Worm (Caenorhabditis elegans) whole organism, young adult: ENCODE data around the gene str-4.

Source experiments
- C06A6.2 ChIP-seq: fragments of 200-800 bp; sonication (Bioruptor generic); conservative IDR thresholded peaks from 2 replicates; pipeline ENCODE4 v1.3.6; 2022; ENCODE audit warnings: missing genetic modification characterization, missing compliant biosample characterization
- D2030.7 ChIP-seq: fragments of 200-800 bp; sonication (Bioruptor generic); IDR thresholded peaks from 2 replicates; pipeline ENCODE4 v1.3.6; 2022; ENCODE audit warnings: missing genetic modification reagents, missing genetic modification characterization, missing compliant biosample characterization
- F23B12.7 ChIP-seq: sonication (generic microtip); optimal IDR thresholded peaks from 2 replicates; lab custom pipeline; 2017; ENCODE audit warnings: missing genetic modification characterization, mild to moderate bottlenecking, missing compliant biosample characterization, antibody characterized with exemption, moderate library complexity; ENCODE audit not compliant: insufficient read depth
- F33H1.4 ChIP-seq: fragments of 200-800 bp; sonication (Bioruptor generic); IDR thresholded peaks from 2 replicates; pipeline ENCODE4 v1.3.6; 2022; ENCODE audit warnings: missing genetic modification reagents, missing genetic modification characterization, missing compliant biosample characterization
- F37B4.10 ChIP-seq: fragments of 200-800 bp; sonication (Bioruptor generic); IDR thresholded peaks from 2 replicates; pipeline ENCODE4 v1.3.6; 2022; ENCODE audit warnings: missing genetic modification characterization, missing compliant biosample characterization
- T07F8.4 ChIP-seq: sonication (generic microtip); optimal IDR thresholded peaks from 2 replicates; lab custom pipeline; 2016; ENCODE audit warnings: mild to moderate bottlenecking, missing genetic modification characterization, moderate library complexity, missing compliant biosample characterization
- Y53F4B.3 ChIP-seq: fragments of 200-800 bp; sonication (Bioruptor generic); IDR thresholded peaks from 2 replicates; pipeline ENCODE4 v1.3.6; 2022; ENCODE audit warnings: missing genetic modification reagents, missing genetic modification characterization, missing compliant biosample characterization
- Y53G8AR.9 ChIP-seq: fragments of 200-800 bp; sonication (Bioruptor generic); conservative IDR thresholded peaks from 2 replicates; pipeline ENCODE4 v1.3.6; 2022; ENCODE audit warnings: missing genetic modification reagents, missing genetic modification characterization, missing compliant biosample characterization
- Y56A3A.18 ChIP-seq: fragments of 200-800 bp; sonication (Bioruptor generic); IDR thresholded peaks from 2 replicates; pipeline ENCODE4 v1.3.6; 2022; ENCODE audit warnings: missing genetic modification reagents, missing genetic modification characterization, missing compliant biosample characterization
- Y95B8A.8 ChIP-seq: fragments of 200-800 bp; sonication (Bioruptor generic); IDR thresholded peaks from 2 replicates; pipeline ENCODE4 v1.3.6; 2022; ENCODE audit warnings: missing genetic modification reagents, missing genetic modification characterization, missing compliant biosample characterization
- ZK185.1 ChIP-seq: sonication (generic microtip); optimal IDR thresholded peaks from 2 replicates; lab custom pipeline; 2016; ENCODE audit warnings: mild to moderate bottlenecking, missing genetic modification characterization, missing compliant biosample characterization; ENCODE audit not compliant: poor library complexity, severe bottlenecking
- athp-1 ChIP-seq: sonication (generic microtip); optimal IDR thresholded peaks from 2 replicates; lab custom pipeline; 2017; ENCODE audit warnings: mild to moderate bottlenecking, missing genetic modification characterization, missing compliant biosample characterization
- attf-5 ChIP-seq: fragments of 200-800 bp; sonication (Bioruptor generic); optimal IDR thresholded peaks from 2 replicates; lab custom pipeline; 2018; ENCODE audit warnings: mild to moderate bottlenecking, missing genetic modification characterization, missing compliant biosample characterization
- bed-1 ChIP-seq: fragments of 200-800 bp; sonication (Bioruptor generic); IDR thresholded peaks from 2 replicates; pipeline ENCODE4 v1.3.6; 2022; ENCODE audit warnings: missing genetic modification reagents, missing genetic modification characterization, missing compliant biosample characterization
- cebp-1 ChIP-seq, 2 experiments: fragments of 200-800 bp in 1 of 2; sonication (Bioruptor generic) in 1 of 2; sonication (generic microtip) in 1 of 2; IDR thresholded peaks in 1 of 2; optimal IDR thresholded peaks in 1 of 2; 2 replicates each; pipeline versions ENCODE4 v1.3.6 to Lab custom; 2017 to 2022; ENCODE audit warnings: missing compliant biosample characterization in 2 of 2, missing genetic modification characterization in 2 of 2, mild to moderate bottlenecking in 1 of 2, missing genetic modification reagents in 1 of 2, moderate library complexity in 1 of 2
- ceh-100 ChIP-seq: fragments of 200-800 bp; sonication (Bioruptor generic); IDR thresholded peaks from 2 replicates; pipeline ENCODE4 v1.3.6; 2022; ENCODE audit warnings: missing genetic modification reagents, missing genetic modification characterization, missing compliant biosample characterization
- ceh-91 ChIP-seq: fragments of 200-800 bp; sonication (Bioruptor generic); IDR thresholded peaks from 2 replicates; pipeline ENCODE4 v1.3.6; 2022; ENCODE audit warnings: missing genetic modification reagents, missing genetic modification characterization, missing compliant biosample characterization
- egl-18 ChIP-seq: fragments of 200-800 bp; sonication (Bioruptor generic); IDR thresholded peaks from 2 replicates; pipeline ENCODE4 v1.3.6; 2022; ENCODE audit warnings: missing genetic modification reagents, missing genetic modification characterization, missing compliant biosample characterization
- egl-44 ChIP-seq: fragments of 200-800 bp; sonication (Bioruptor generic); IDR thresholded peaks from 2 replicates; pipeline ENCODE4 v1.3.6; 2022; ENCODE audit warnings: missing genetic modification reagents, missing genetic modification characterization, missing compliant biosample characterization
- hlh-12 ChIP-seq: sonication (generic microtip); optimal IDR thresholded peaks from 2 replicates; lab custom pipeline; 2016; ENCODE audit warnings: missing genetic modification characterization, missing compliant biosample characterization
- hlh-26 ChIP-seq: fragments of 200-800 bp; sonication (Bioruptor generic); conservative IDR thresholded peaks from 2 replicates; pipeline ENCODE4 v1.3.6; 2022; ENCODE audit warnings: missing genetic modification reagents, missing genetic modification characterization, missing compliant biosample characterization
- hsf-1 ChIP-seq: fragments of 200-800 bp; sonication (Bioruptor generic); IDR thresholded peaks from 2 replicates; pipeline ENCODE4 v1.3.6; 2022; ENCODE audit warnings: missing genetic modification reagents, missing genetic modification characterization, missing compliant biosample characterization
- let-526 ChIP-seq: fragments of 200-800 bp; sonication (Bioruptor generic); IDR thresholded peaks from 2 replicates; pipeline ENCODE4 v1.3.6; 2022; ENCODE audit warnings: missing genetic modification reagents, missing genetic modification characterization, missing compliant biosample characterization
- lin-35 ChIP-seq, 3 experiments: fragments of 150-350 bp in 2 of 3; sonication (generic microtip) in 1 of 3; optimal IDR thresholded peaks; 2 replicates each; lab custom pipeline; 2014 to 2018; ENCODE audit warnings: missing biosample characterization in 3 of 3, missing genetic modification characterization in 3 of 3, missing genetic modification reagents in 3 of 3
- madf-10 ChIP-seq: sonication (generic microtip); optimal IDR thresholded peaks from 2 replicates; lab custom pipeline; 2016; ENCODE audit warnings: mild to moderate bottlenecking, missing genetic modification characterization, missing compliant biosample characterization
- madf-6 ChIP-seq: fragments of 200-800 bp; sonication (Bioruptor generic); IDR thresholded peaks from 2 replicates; pipeline ENCODE4 v1.3.6; 2022; ENCODE audit warnings: missing genetic modification reagents, missing genetic modification characterization, missing compliant biosample characterization
- mel-28 ChIP-seq: sonication (generic microtip); optimal IDR thresholded peaks from 2 replicates; lab custom pipeline; 2016; ENCODE audit warnings: borderline replicate concordance, mild to moderate bottlenecking, missing genetic modification characterization, missing compliant biosample characterization
- nfya-1 ChIP-seq: sonication (generic microtip); optimal IDR thresholded peaks from 2 replicates; lab custom pipeline; 2017; ENCODE audit warnings: antibody characterized with exemption, missing compliant biosample characterization, missing genetic modification characterization, borderline replicate concordance; ENCODE audit not compliant: insufficient read depth
- nfya-2 ChIP-seq: fragments of 200-800 bp; sonication (Bioruptor generic); IDR thresholded peaks from 2 replicates; pipeline ENCODE4 v1.3.6; 2022; ENCODE audit warnings: missing genetic modification reagents, missing genetic modification characterization, missing compliant biosample characterization
- nfyb-1 ChIP-seq: fragments of 200-800 bp; sonication (Bioruptor generic); IDR thresholded peaks from 2 replicates; pipeline ENCODE4 v1.3.6; 2022; ENCODE audit warnings: missing genetic modification reagents, missing genetic modification characterization, missing compliant biosample characterization
- nhr-179 ChIP-seq: sonication (generic microtip); optimal IDR thresholded peaks from 2 replicates; lab custom pipeline; 2016; ENCODE audit warnings: mild to moderate bottlenecking, missing genetic modification characterization, missing compliant biosample characterization
- nhr-90 ChIP-seq: sonication (generic microtip); optimal IDR thresholded peaks from 2 replicates; lab custom pipeline; 2016; ENCODE audit warnings: missing genotype, mild to moderate bottlenecking, missing genetic modification characterization, missing compliant biosample characterization
- rcor-1 ChIP-seq: fragments of 200-800 bp; sonication (Bioruptor generic); IDR thresholded peaks from 2 replicates; pipeline ENCODE4 v1.3.6; 2022; ENCODE audit warnings: missing genetic modification reagents, missing genetic modification characterization, missing compliant biosample characterization
- snpc-1.1 ChIP-seq: sonication (generic microtip); optimal IDR thresholded peaks from 2 replicates; lab custom pipeline; 2017; ENCODE audit warnings: missing genetic modification characterization, mild to moderate bottlenecking, missing compliant biosample characterization, antibody characterized with exemption, moderate library complexity, missing genotype, missing genetic modification reagents; ENCODE audit not compliant: insufficient read depth
- tbx-9 ChIP-seq: sonication (generic microtip); optimal IDR thresholded peaks from 2 replicates; lab custom pipeline; 2016; ENCODE audit warnings: borderline replicate concordance, missing genetic modification characterization, inconsistent platforms, missing compliant biosample characterization
- tlf-1 ChIP-seq: fragments of 200-800 bp; sonication (Bioruptor generic); optimal IDR thresholded peaks from 2 replicates; lab custom pipeline; 2018; ENCODE audit warnings: mild to moderate bottlenecking, missing genetic modification characterization, missing compliant biosample characterization
- unc-130 ChIP-seq: sonication (generic microtip); optimal IDR thresholded peaks from 2 replicates; lab custom pipeline; 2016; ENCODE audit warnings: missing genetic modification reagents, missing genetic modification characterization, missing compliant biosample characterization
- ztf-22 ChIP-seq: fragments of 200-800 bp; sonication (Bioruptor generic); optimal IDR thresholded peaks from 2 replicates; lab custom pipeline; 2018; ENCODE audit warnings: mild to moderate bottlenecking, missing genetic modification characterization, moderate library complexity, missing compliant biosample characterization
- ztf-28 ChIP-seq: fragments of 200-800 bp; sonication (Bioruptor generic); IDR thresholded peaks from 2 replicates; pipeline ENCODE4 v1.3.6; 2022; ENCODE audit warnings: missing genetic modification reagents, missing genetic modification characterization, missing compliant biosample characterization
- ztf-6 ChIP-seq: fragments of 200-800 bp; sonication (Bioruptor generic); IDR thresholded peaks from 2 replicates; pipeline ENCODE4 v1.3.6; 2022; ENCODE audit warnings: missing genetic modification reagents, missing genetic modification characterization, missing compliant biosample characterization

str-4 gene

ce11 chrV:13356210-13356609, 16.7 kb upstream of the str-4 start:
- TF ChIP-seq madf-10 (tag; lab: Kevin White, UChicago) = no peak
- TF ChIP-seq attf-5 = no peak
- no peak for TF ChIP-seq snpc-1.1 (tag; lab: Kevin White, UChicago)
- no peak for TF ChIP-seq mel-28 (tag; lab: Kevin White, UChicago)
- no peak for TF ChIP-seq tlf-1 (GFP tag; lab: Kevin White, UChicago)
- TF ChIP-seq, all 124 proteins: peak for 0

ce11 chrV:13352415-13352814, 12.9 kb upstream of the str-4 start:
- no peak for TF ChIP-seq egl-18 (GFP tag; lab: Robert Waterston, UW)
- TF ChIP-seq F37B4.10 (GFP tag; lab: Robert Waterston, UW) = 0 out of 2 replicates have a peak, but pooled peaks have one; percentile 62
- no peak for TF ChIP-seq nfya-1 (tag; lab: Kevin White, UChicago)

- no peak for TF ChIP-seq ZK185.1 (tag; lab: Kevin White, UChicago)
- TF ChIP-seq lin-35 (GFP tag; optimal IDR thresholded peaks at IDR 0.05; lab: Kevin White, UChicago) = no peak
- no peak for TF ChIP-seq rcor-1
- TF ChIP-seq nhr-179 (tag; lab: Kevin White, UChicago) = no peak
- no peak for TF ChIP-seq C06A6.2 (GFP tag; lab: Robert Waterston, UW)
- no peak for TF ChIP-seq cebp-1 (GFP tag; IDR thresholded peaks at IDR 0.05; lab: Robert Waterston, UW)
- TF ChIP-seq cebp-1 (tag; optimal IDR thresholded peaks at IDR 0.05; lab: Kevin White, UChicago) = no peak
- no peak for TF ChIP-seq ceh-100 (GFP tag; lab: Robert Waterston, UW)
- TF ChIP-seq mel-28 (tag; lab: Kevin White, UChicago) = no peak
- TF ChIP-seq ztf-22 (GFP tag; lab: Kevin White, UChicago) = no peak
- no peak for TF ChIP-seq hlh-26 (GFP tag; lab: Robert Waterston, UW)
- TF ChIP-seq Y56A3A.18 (GFP tag; lab: Robert Waterston, UW) = no peak
- TF ChIP-seq madf-10 (tag; lab: Kevin White, UChicago) = no peak
Observed at ce11 chrV:13351773-13352172, 12.2 kb upstream of the str-4 start.

ce11 chrV:13350302-13350701, 10.8 kb upstream of the str-4 start:
- no peak for TF ChIP-seq ztf-6 (GFP tag; lab: Robert Waterston, UW)
- TF ChIP-seq tbx-9 (tag; lab: Kevin White, UChicago) = no peak
- TF ChIP-seq madf-6 (GFP tag; lab: Robert Waterston, UW) = no peak
- no peak for TF ChIP-seq athp-1 (tag; lab: Kevin White, UChicago)
- no peak for TF ChIP-seq nhr-179 (tag; lab: Kevin White, UChicago)
- no peak for TF ChIP-seq let-526 (GFP tag; lab: Robert Waterston, UW)
- no peak for TF ChIP-seq F33H1.4 (GFP tag; lab: Robert Waterston, UW)
- TF ChIP-seq F23B12.7 (tag; lab: Kevin White, UChicago) = no peak
- no peak for TF ChIP-seq T07F8.4 (tag; lab: Kevin White, UChicago)

- TF ChIP-seq ceh-91 (no peak), C06A6.2 (GFP tag; lab: Robert Waterston, UW) (no peak), nfyb-1 (GFP tag; lab: Robert Waterston, UW) (no peak), ztf-28 (GFP tag; lab: Robert Waterston, UW) (no peak), tlf-1 (GFP tag; lab: Kevin White, UChicago) (no peak), Y53G8AR.9 (GFP tag; lab: Robert Waterston, UW) (no peak), nfya-2 (GFP tag; lab: Robert Waterston, UW) (no peak), unc-130 (GFP tag; lab: Kevin White, UChicago) (no peak), bed-1 (GFP tag; lab: Robert Waterston, UW) (no peak), hsf-1 (GFP tag; lab: Robert Waterston, UW) (no peak), egl-44 (GFP tag; lab: Robert Waterston, UW) (no peak), nhr-90 (tag; lab: Kevin White, UChicago) (no peak), ztf-6 (GFP tag; lab: Robert Waterston, UW) (no peak), Y53F4B.3 (GFP tag; lab: Robert Waterston, UW) (no peak), D2030.7 (GFP tag; lab: Robert Waterston, UW) (no peak), hlh-12 (tag; lab: Kevin White, UChicago) (no peak), Y95B8A.8 (no peak)
Observed at ce11 chrV:13345867-13346328, 6.4 kb upstream of the str-4 start, which contains the start of gene twk-43. Gene twk-43, plus strand, starts transcription at chrV:13346278.
